Fruit fly (Drosophila melanogaster) whole organism, wandering third instar larva: ENCODE measurements around the gene sesB.

Experiments used
- Abd-B ChIP-seq: fragments of >200 bp; optimal IDR thresholded peaks from 2 replicates; lab custom pipeline; 2017; ENCODE audit warnings: missing biosample characterization, missing genetic modification characterization
- CG32264 ChIP-seq: fragments of 200-800 bp; sonication (Bioruptor generic); optimal IDR thresholded peaks from 2 replicates; lab custom pipeline; 2016; ENCODE audit warnings: missing biosample characterization, missing genetic modification characterization
- CG9705 ChIP-seq: fragments of 200-800 bp; sonication (Bioruptor generic); optimal IDR thresholded peaks from 2 replicates; lab custom pipeline; 2018; ENCODE audit warnings: missing biosample characterization, mild to moderate bottlenecking, missing genetic modification characterization
- CrebA ChIP-seq: fragments of 200-800 bp; sonication (Bioruptor generic); optimal IDR thresholded peaks from 2 replicates; lab custom pipeline; 2016; ENCODE audit warnings: missing biosample characterization, mild to moderate bottlenecking, missing genetic modification characterization, borderline replicate concordance
- Dfd ChIP-seq: fragments of >200 bp; optimal IDR thresholded peaks from 2 replicates; lab custom pipeline; 2017; ENCODE audit warnings: missing biosample characterization, missing genetic modification characterization
- Dif ChIP-seq: fragments of 200-275, 200-300 bp; sonication (Bioruptor generic); optimal IDR thresholded peaks from 2 replicates; lab custom pipeline; 2018; ENCODE audit warnings: missing biosample characterization, missing genetic modification characterization; ENCODE audit not compliant: partially characterized antibody
- GATAd ChIP-seq: sonication (Bioruptor generic); optimal IDR thresholded peaks from 2 replicates; lab custom pipeline; 2016; ENCODE audit warnings: missing biosample characterization, missing genetic modification characterization
- Hnf4 ChIP-seq: fragments of 200-800 bp; sonication (Bioruptor generic); optimal IDR thresholded peaks from 2 replicates; lab custom pipeline; 2016; ENCODE audit warnings: missing biosample characterization, mild to moderate bottlenecking, missing genetic modification characterization
- Hr78 ChIP-seq: fragments of >200 bp; optimal IDR thresholded peaks from 2 replicates; lab custom pipeline; 2017; ENCODE audit warnings: missing biosample characterization, missing genetic modification characterization
- Mio ChIP-seq: sonication (Bioruptor generic); optimal IDR thresholded peaks from 2 replicates; lab custom pipeline; 2016; ENCODE audit warnings: missing biosample characterization, missing genetic modification characterization
- Myc ChIP-seq: fragments of >200 bp; optimal IDR thresholded peaks from 2 replicates; lab custom pipeline; 2017
- N ChIP-seq: fragments of >200 bp; optimal IDR thresholded peaks from 2 replicates; lab custom pipeline; 2018; ENCODE audit warnings: missing biosample characterization, missing external identifiers, missing genetic modification characterization
- OdsH ChIP-seq: fragments of 200-800 bp; sonication (Bioruptor generic); optimal IDR thresholded peaks from 2 replicates; lab custom pipeline; 2016; ENCODE audit warnings: missing biosample characterization, mild to moderate bottlenecking, missing genetic modification characterization
- Rel ChIP-seq, 2 experiments: fragments of 200-800 bp; sonication (Bioruptor generic) in 1 of 2; optimal IDR thresholded peaks; 2 replicates in 1 of 2; 3 replicates in 1 of 2; lab custom pipeline; 2016 to 2019; ENCODE audit warnings: mild to moderate bottlenecking in 2 of 2, missing biosample characterization in 2 of 2, missing genetic modification characterization in 2 of 2, moderate library complexity in 1 of 2
- Sp1 ChIP-seq: fragments of 200-800 bp; sonication (Bioruptor generic); optimal IDR thresholded peaks from 3 replicates; lab custom pipeline; 2019; ENCODE audit warnings: missing biosample characterization, mild to moderate bottlenecking, missing genetic modification characterization, moderate library complexity
- Vsx2 ChIP-seq: fragments of 200-300, 225-300 bp; sonication (Bioruptor generic); optimal IDR thresholded peaks from 2 replicates; lab custom pipeline; 2018; ENCODE audit warnings: missing biosample characterization, missing genetic modification characterization; ENCODE audit not compliant: partially characterized antibody
- br ChIP-seq: fragments of 200-800 bp; sonication (Bioruptor generic); optimal IDR thresholded peaks from 2 replicates; lab custom pipeline; 2016; ENCODE audit warnings: missing biosample characterization, missing genetic modification characterization
- brk ChIP-seq: fragments of 200-800 bp; sonication (Bioruptor generic); optimal IDR thresholded peaks from 2 replicates; lab custom pipeline; 2016; ENCODE audit warnings: missing biosample characterization, mild to moderate bottlenecking, missing genetic modification characterization
- dl ChIP-seq, 2 experiments: fragments of 175-275, 200-275 bp in 1 of 2; fragments of 200-275 bp in 1 of 2; sonication (Bioruptor generic); optimal IDR thresholded peaks; lab custom pipeline; 2018; ENCODE audit warnings: mild to moderate bottlenecking in 2 of 2, missing biosample characterization in 2 of 2, missing genetic modification characterization in 2 of 2, moderate library complexity in 2 of 2; ENCODE audit not compliant: partially characterized antibody in 2 of 2, insufficient read depth in 1 of 2
- dsf ChIP-seq: sonication (Bioruptor generic); optimal IDR thresholded peaks from 2 replicates; lab custom pipeline; 2016; ENCODE audit warnings: missing biosample characterization, missing genetic modification characterization, borderline replicate concordance
- foxo ChIP-seq, 2 experiments: fragments of 200-800 bp; sonication (Bioruptor generic); optimal IDR thresholded peaks; 2 replicates in 1 of 2; 3 replicates in 1 of 2; lab custom pipeline; 2016 to 2017; ENCODE audit warnings: missing biosample characterization in 2 of 2, missing genetic modification characterization in 2 of 2
- fru ChIP-seq: fragments of 200-800 bp; sonication (Bioruptor generic); optimal IDR thresholded peaks from 3 replicates; lab custom pipeline; 2016; ENCODE audit warnings: missing biosample characterization, mild to moderate bottlenecking, missing genetic modification characterization
- h ChIP-seq: fragments of 200-800 bp; sonication (Bioruptor generic); optimal IDR thresholded peaks from 3 replicates; lab custom pipeline; 2016; ENCODE audit warnings: missing biosample characterization, mild to moderate bottlenecking, missing genetic modification characterization
- jim ChIP-seq: fragments of 175-275, 200-325 bp; sonication (Bioruptor generic); optimal IDR thresholded peaks from 2 replicates; lab custom pipeline; 2016; ENCODE audit warnings: missing biosample characterization, mild to moderate bottlenecking, missing genetic modification characterization
- lola ChIP-seq: fragments of >200 bp; optimal IDR thresholded peaks from 2 replicates; lab custom pipeline; 2017; ENCODE audit warnings: missing biosample characterization, missing genetic modification characterization
- pan ChIP-seq: fragments of >200 bp; optimal IDR thresholded peaks from 2 replicates; lab custom pipeline; 2017
- psq ChIP-seq: fragments of 200-800 bp; sonication (Bioruptor generic); optimal IDR thresholded peaks from 3 replicates; lab custom pipeline; 2017; ENCODE audit warnings: missing biosample characterization, mild to moderate bottlenecking, missing genetic modification characterization, moderate library complexity
- rgr ChIP-seq: fragments of 200-800 bp; sonication (Bioruptor generic); optimal IDR thresholded peaks from 3 replicates; lab custom pipeline; 2016; ENCODE audit warnings: missing biosample characterization, mild to moderate bottlenecking, missing genetic modification characterization
- tai ChIP-seq: sonication (Bioruptor generic); optimal IDR thresholded peaks from 2 replicates; lab custom pipeline; 2016; ENCODE audit warnings: missing biosample characterization, missing genetic modification characterization
- usp ChIP-seq: fragments of >200 bp; optimal IDR thresholded peaks from 2 replicates; lab custom pipeline; 2017; ENCODE audit warnings: missing biosample characterization, missing genetic modification characterization
- woc ChIP-seq: sonication (Bioruptor generic); optimal IDR thresholded peaks from 2 replicates; lab custom pipeline; 2016; ENCODE audit warnings: missing biosample characterization, mild to moderate bottlenecking, missing genetic modification characterization

sesB gene

dm6 chrX:10801827-10802456 lies 15.2 kb upstream of the sesB start:
- no peak for TF ChIP-seq br (GFP tag; lab: Kevin White, UChicago)
- no peak for TF ChIP-seq Hnf4 (GFP tag; lab: Kevin White, UChicago)
- no peak for TF ChIP-seq OdsH (GFP tag; lab: Kevin White, UChicago)
- TF ChIP-seq usp (GFP tag; lab: Kevin White, UChicago): no peak
- TF ChIP-seq Myc (lab: Kevin White, UChicago): no peak
- TF ChIP-seq dsf (GFP tag; lab: Kevin White, UChicago): no peak
- no peak for TF ChIP-seq tai (GFP tag; lab: Kevin White, UChicago)
- TF ChIP-seq N: no peak
- no peak for TF ChIP-seq CG9705 (GFP tag; lab: Kevin White, UChicago)
- no peak for TF ChIP-seq jim (GFP tag; lab: Kevin White, UChicago)
- no peak for TF ChIP-seq h (GFP tag; lab: Kevin White, UChicago)
- no peak for TF ChIP-seq Hr78 (GFP tag; lab: Kevin White, UChicago)
- no peak for TF ChIP-seq dl (GFP tag; optimal IDR thresholded peaks at IDR 0.05; lab: Kevin White, UChicago; ENCODE audit: insufficient read depth in 1 of 2, partially characterized antibody in 2 of 2)
- TF ChIP-seq CG32264 (GFP tag; lab: Kevin White, UChicago): no peak
- TF ChIP-seq Dif (GFP tag; lab: Kevin White, UChicago): no peak
- no peak for TF ChIP-seq GATAd
- TF ChIP-seq psq (GFP tag; lab: Kevin White, UChicago): no peak
- TF ChIP-seq foxo (GFP tag; optimal IDR thresholded peaks at IDR 0.05; lab: Kevin White, UChicago): no peak
- TF ChIP-seq Abd-B: no peak

DNA sequence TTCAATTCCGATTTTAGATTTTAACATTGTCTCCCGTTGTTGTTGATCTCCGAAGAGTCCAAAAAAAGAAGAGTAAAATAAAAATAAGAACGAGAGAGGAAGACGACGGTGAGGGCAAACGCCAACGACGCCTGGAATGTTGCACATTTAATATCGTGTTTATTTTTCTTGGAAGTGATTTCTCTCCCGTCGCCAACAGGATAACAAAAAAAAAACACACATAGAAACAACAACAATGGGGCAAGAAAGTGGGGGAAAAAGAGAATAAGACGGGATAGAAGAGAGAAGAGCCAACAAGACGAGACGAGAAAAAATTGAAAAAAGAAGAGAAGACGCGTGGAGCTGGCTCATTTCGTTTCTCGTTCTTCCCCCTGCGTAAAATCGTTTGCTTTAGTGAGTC lies 14.3 kb upstream of the sesB start:
- TF ChIP-seq Dfd: no peak
- no peak for TF ChIP-seq lola (GFP tag; lab: Kevin White, UChicago)
- TF ChIP-seq pan (lab: Kevin White, UChicago): no peak
- TF ChIP-seq Rel (GFP tag; optimal IDR thresholded peaks at IDR 0.05; lab: Kevin White, UChicago): no peak
- peak; percentile 33 for TF ChIP-seq Rel (tag; optimal IDR thresholded peaks at IDR 0.05; lab: Kevin White, UChicago)
- TF ChIP-seq woc (GFP tag; lab: Kevin White, UChicago): no peak
- TF ChIP-seq dl (GFP tag; optimal IDR thresholded peaks at IDR 0.05; lab: Kevin White, UChicago; ENCODE audit: insufficient read depth in 1 of 2, partially characterized antibody in 2 of 2): no peak
- TF ChIP-seq Hr78 (GFP tag; lab: Kevin White, UChicago): no peak
- no peak for TF ChIP-seq brk (GFP tag; lab: Kevin White, UChicago)
- TF ChIP-seq Abd-B: no peak
- no peak for TF ChIP-seq N
- no peak for TF ChIP-seq br (GFP tag; lab: Kevin White, UChicago)
- no peak for TF ChIP-seq CG9705 (GFP tag; lab: Kevin White, UChicago)
- no peak for TF ChIP-seq Hnf4 (GFP tag; lab: Kevin White, UChicago)
- TF ChIP-seq Dif (GFP tag; lab: Kevin White, UChicago): peak; percentile 0
- TF ChIP-seq psq (GFP tag; lab: Kevin White, UChicago): peak; percentile 73
- no peak for TF ChIP-seq Mio (GFP tag; lab: Kevin White, UChicago)
- no peak for TF ChIP-seq tai (GFP tag; lab: Kevin White, UChicago)
- TF ChIP-seq, all 38 proteins: peak for 3

DNA sequence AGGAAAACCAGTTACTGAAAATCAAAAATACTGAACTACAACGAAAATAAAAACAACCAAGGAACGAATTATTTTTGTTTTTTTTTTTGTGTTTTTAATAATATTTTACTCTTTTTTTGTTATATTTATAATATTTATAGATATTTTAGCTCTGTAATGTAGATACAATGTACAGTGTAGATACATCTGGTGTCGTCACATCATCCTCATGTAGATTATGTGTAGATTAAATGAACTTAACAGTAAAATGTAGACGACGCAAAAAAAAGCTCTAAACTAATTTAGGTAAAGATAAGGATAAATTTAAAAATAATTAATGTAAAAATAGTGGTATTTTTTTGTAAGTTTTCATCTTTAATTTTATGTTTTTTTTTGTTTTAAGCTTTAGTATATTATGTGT lies 2.5 kb upstream of the sesB start:
- no peak for TF ChIP-seq tai (GFP tag; lab: Kevin White, UChicago)
- TF ChIP-seq rgr (GFP tag; lab: Kevin White, UChicago): no peak
- TF ChIP-seq psq (GFP tag; lab: Kevin White, UChicago): no peak
- no peak for TF ChIP-seq dsf (GFP tag; lab: Kevin White, UChicago)

DNA sequence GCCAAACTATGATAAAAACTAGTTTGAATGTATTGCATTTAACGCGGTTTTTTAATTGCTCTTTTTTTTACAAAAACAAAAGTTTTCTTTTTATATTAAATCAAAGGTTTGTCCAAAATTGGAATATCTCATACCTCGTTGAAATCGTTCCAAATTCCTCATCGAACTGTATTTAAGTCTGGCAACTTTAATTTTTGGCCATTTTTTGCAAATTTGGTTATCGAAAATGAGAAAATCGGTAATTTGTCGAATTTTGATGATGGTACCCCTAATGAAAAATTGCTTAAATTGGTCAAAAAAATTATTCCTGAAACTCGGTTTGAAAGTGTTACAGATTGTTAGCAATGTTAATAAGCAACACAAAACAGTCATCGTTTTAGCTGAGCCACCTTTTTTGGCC lies 594 bp upstream of the sesB start:
- TF ChIP-seq usp (GFP tag; lab: Kevin White, UChicago) (no peak), woc (GFP tag; lab: Kevin White, UChicago) (no peak), CrebA (GFP tag; lab: Kevin White, UChicago) (no peak), Mio (GFP tag; lab: Kevin White, UChicago) (no peak), fru (GFP tag; lab: Kevin White, UChicago) (no peak), h (GFP tag; lab: Kevin White, UChicago) (no peak), dsf (GFP tag; lab: Kevin White, UChicago) (no peak), Sp1 (GFP tag; lab: Kevin White, UChicago) (no peak), rgr (GFP tag; lab: Kevin White, UChicago) (no peak), pan (lab: Kevin White, UChicago) (no peak), Vsx2 (GFP tag; lab: Kevin White, UChicago) (no peak)
